In genomic region chrV:2848290-2848937, ce11 we compare ENCODE assay signal across 5 worm cellular contexts.
A peak's percentile ranks its signal among the peaks of the same experiment; 100 is the strongest.
TF ChIP-seq lines count a peak whose summit lies in the region.

Gene srj-49 (minus strand): TSS chrV:2848340.

TF ChIP-seq in whole organism, L1 larva, 84 proteins besides CTCF, POLR2A, EP300 and RAD21:
- TF ChIP-seq fkh-10 (GFP tag; optimal IDR thresholded peaks at IDR 0.05; lab: Kevin White, UChicago) (no peak), elt-2 (tag; optimal IDR thresholded peaks at IDR 0.05; lab: Kevin White, UChicago) (peak; percentile 96)
TF ChIP-seq in whole organism, L1 larva: peak in this region for 1.

TF ChIP-seq in whole organism, L2 larva, 48 proteins besides CTCF, POLR2A, EP300 and RAD21:
- TF ChIP-seq fos-1 (tag; optimal IDR thresholded peaks at IDR 0.05; lab: Kevin White, UChicago) (peak; percentile 65), lin-11 (tag; optimal IDR thresholded peaks at IDR 0.05; lab: Kevin White, UChicago) (no peak), sma-9 (GFP tag; optimal IDR thresholded peaks at IDR 0.05; lab: Kevin White, UChicago) (peak; percentile 51), sma-9 (tag; optimal IDR thresholded peaks at IDR 0.05; lab: Kevin White, UChicago) (no peak)
TF ChIP-seq in whole organism, L2 larva: peak in this region for 2.

TF ChIP-seq in whole organism, L3 larva, 47 proteins besides CTCF, POLR2A, EP300 and RAD21:
- TF ChIP-seq skn-1 (tag; optimal IDR thresholded peaks at IDR 0.05; lab: Kevin White, UChicago) (no peak), pqm-1 (tag; optimal IDR thresholded peaks at IDR 0.05; lab: Kevin White, UChicago) (peak; percentile 84), elt-2 (tag; optimal IDR thresholded peaks at IDR 0.05; lab: Kevin White, UChicago) (peak; percentile 90), R02D3.7 (tag; optimal IDR thresholded peaks at IDR 0.05; lab: Kevin White, UChicago) (no peak)

TF ChIP-seq in whole organism, L4 larva, 104 proteins besides CTCF, POLR2A, EP300 and RAD21:
- TF ChIP-seq sdz-12 (GFP tag; optimal IDR thresholded peaks at IDR 0.05; lab: Kevin White, UChicago) = no peak
- peak; percentile 68 for TF ChIP-seq nhr-28 (tag; optimal IDR thresholded peaks at IDR 0.05; lab: Kevin White, UChicago)
- peak; percentile 91 for TF ChIP-seq dmd-6 (GFP tag; IDR thresholded peaks at IDR 0.05; lab: Robert Waterston, UW)
- peak; percentile 74 for TF ChIP-seq pqm-1 (tag; optimal IDR thresholded peaks at IDR 0.05; lab: Kevin White, UChicago)
- TF ChIP-seq daf-16 (GFP tag; optimal IDR thresholded peaks at IDR 0.05; lab: Kevin White, UChicago) = no peak
- TF ChIP-seq daf-16 (tag; optimal IDR thresholded peaks at IDR 0.05; lab: Kevin White, UChicago) = peak; percentile 56

TF ChIP-seq in whole organism, late embryonic, 69 proteins besides CTCF, POLR2A, EP300 and RAD21:
- no peak for TF ChIP-seq fax-1 (tag; optimal IDR thresholded peaks at IDR 0.05; lab: Kevin White, UChicago)
- no peak for TF ChIP-seq fkh-6 (tag; optimal IDR thresholded peaks at IDR 0.05; lab: Kevin White, UChicago)
- no peak for TF ChIP-seq hlh-8 (tag; optimal IDR thresholded peaks at IDR 0.05; lab: Kevin White, UChicago)
- peak; percentile 86 for TF ChIP-seq elt-2 (tag; optimal IDR thresholded peaks at IDR 0.05; lab: Kevin White, UChicago)

Comparison
In these comparisons a context has a peak if more than half of its experiments do, and no peak if none do; other contexts are left out.
1. Of the 29 proteins assayed by ChIP-seq in both whole organism, L4 larva and whole organism, L1 larva: peak only in whole organism, L4 larva: nhr-28 and pqm-1; only in whole organism, L1 larva: none; in both: none; in neither: 27.